Worm (Caenorhabditis elegans): Measurements from ENCODE around the gene catp-8.

Gene catp-8

DNA sequence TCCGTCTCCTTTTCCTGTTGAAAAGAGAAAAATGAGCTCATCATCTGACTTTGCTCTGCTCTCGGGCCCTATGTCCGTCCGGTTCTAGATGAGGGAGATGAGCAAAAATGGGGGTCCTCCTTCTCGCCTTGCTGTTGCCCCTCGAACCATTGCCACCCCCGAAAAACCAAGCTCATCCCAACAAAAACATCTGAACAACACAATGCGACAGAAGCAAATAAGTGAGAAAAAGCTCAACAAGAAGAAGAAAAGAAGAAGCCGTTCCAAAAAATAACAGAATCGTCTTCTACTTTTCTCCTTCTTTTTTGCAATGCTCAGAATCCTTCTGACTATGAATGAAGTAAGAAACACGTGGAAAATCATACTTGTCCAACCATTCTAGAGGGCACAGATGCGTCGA is 23.2 kb downstream of the catp-8 start:
- no peak for TF ChIP-seq unc-62 (GFP tag; optimal IDR thresholded peaks at IDR 0.05)

DNA sequence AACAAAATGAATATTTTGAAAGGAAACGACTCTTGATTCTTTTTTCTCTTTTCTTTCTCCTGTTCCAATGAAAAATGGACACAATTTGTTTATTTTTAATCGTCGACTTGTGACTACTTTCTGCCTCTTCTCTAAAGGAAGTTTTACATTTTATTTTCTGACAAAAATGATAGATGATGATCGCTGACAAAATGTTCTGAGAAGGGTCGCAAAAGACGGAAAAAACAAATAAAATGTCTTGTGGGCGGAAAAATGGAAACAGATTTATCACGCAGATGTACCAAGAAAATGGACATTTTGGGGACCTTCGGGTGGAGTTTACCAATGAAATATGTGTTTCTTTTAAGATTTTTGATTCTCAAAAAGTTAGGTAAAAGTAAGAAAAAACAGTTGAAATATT is 26.1 kb downstream of the catp-8 start:
- TF ChIP-seq unc-62 (GFP tag; optimal IDR thresholded peaks at IDR 0.05) = no peak

DNA sequence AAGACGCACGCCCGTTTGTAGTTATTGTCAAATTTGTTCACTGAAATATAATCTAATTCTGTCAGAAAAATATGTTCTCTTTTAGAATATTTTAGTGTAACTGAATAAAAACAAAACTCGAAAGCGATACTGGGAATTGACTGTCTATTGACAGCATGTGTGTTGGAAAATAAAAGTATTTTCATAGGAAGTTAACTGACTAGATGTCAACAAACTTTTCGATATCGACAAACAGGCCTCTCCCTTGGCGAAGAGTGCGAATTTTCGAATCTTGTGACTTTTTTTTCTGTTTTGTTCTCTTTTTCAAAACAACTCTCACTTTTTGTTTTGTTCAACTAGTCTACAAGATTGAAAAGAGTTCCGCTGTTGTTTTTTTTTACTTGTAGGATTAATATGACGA is 40.8 kb downstream of the catp-8 start:
- TF ChIP-seq unc-62 (GFP tag; optimal IDR thresholded peaks at IDR 0.05) = no peak

DNA sequence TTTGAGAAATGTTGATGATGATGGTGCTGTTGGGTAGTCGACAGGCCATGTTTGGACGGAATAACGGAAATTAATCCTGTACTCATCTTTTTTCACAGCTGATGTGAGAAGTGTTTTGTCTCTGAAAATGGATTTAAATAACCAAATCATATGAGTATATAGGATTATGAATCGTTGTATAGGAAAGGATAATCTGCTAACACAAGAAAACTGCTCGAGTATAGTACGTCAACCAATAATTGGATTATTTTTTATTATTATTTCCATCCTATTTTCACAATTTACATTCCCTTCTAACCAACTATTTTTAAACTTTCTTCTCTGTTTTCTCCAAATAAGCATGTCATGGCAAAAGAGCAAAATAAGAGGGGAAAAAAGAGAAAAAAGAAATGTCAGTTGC is 43.3 kb downstream of the catp-8 start:
- no peak for TF ChIP-seq unc-62 (GFP tag; optimal IDR thresholded peaks at IDR 0.05)

DNA sequence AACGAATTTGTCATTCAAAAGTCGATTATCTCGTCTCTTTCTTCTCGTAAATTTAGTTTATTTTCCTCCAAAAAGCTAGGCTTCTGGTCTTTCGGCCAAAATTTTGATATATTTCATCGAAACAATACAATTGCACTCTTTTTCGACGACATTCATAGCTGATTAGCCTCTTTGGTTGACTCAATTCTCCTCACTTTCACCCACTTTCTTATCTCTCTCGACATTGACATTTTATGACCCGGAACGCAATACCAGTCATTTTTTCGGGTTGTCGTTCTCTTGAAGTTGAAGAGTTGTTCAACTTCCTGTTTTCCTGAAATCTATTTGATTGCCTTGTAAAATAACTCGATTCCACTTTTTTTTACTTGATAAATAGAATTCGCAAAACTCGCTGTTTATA is 44.5 kb downstream of the catp-8 start:
- TF ChIP-seq unc-62 (GFP tag; optimal IDR thresholded peaks at IDR 0.05) = no peak

DNA sequence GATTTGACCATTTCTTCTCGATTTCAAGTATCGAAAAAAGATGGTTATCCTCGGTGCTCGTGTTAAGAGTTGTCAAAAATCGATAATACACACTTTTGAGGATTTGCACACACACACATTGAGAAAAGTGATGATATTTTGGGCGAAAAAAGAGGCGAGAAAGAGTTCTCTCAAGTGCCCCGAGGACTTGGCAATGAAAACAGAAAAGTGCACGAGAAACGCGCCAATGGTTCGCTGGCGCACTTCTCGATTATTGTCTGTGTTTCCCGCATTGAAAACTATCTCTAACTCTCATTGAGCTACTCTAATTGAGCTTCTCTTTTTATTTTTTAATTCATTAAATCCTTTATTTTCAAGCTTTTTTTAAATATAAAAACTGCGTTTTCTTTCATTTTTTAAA is 45.3 kb downstream of the catp-8 start:
- no peak for TF ChIP-seq unc-62 (GFP tag; optimal IDR thresholded peaks at IDR 0.05)

DNA sequence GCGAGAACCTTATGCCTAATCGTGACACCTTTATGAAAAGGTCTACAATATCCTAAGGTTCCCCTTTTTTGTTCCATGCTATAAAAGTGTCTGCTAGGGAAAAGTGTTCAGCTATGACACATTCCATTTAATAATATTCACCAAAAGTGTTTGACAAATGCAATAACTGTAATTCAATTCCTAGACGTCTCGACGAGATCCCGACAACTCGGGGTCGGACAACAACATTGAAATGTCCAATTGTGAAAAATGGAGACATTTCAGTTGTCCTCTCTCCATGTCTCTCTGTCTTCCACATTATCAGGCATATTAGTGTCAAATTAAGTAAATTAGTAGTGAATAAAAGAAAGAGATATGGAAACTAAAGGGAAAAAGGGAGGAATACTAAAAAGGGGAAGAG is 47.6 kb downstream of the catp-8 start:
- TF ChIP-seq unc-62 (GFP tag; optimal IDR thresholded peaks at IDR 0.05) = no peak

DNA sequence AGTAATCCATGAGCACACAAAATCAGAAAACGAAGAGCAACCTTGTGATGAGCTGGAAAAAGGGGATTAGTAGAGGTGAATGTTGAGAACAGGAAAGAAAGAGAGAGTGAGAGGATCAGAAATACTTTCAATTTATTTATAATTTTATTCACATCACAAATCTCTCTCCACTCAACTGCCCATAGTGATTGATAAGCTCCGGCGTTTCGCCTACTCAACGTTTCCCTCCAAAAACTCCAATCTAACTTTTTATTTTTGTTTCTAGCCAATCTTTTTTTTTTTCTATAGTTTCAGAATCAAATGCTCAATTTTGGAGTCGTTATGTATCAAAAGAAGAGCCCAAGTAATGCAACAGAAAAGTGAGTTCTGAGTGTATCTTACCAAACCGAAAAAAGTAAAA is 53.6 kb downstream of the catp-8 start, which contains the start of gene kin-4:
kin-4 (plus strand) TSS at position 301 of the 400 bp plus-strand sequence.
- no peak for TF ChIP-seq unc-62 (GFP tag; optimal IDR thresholded peaks at IDR 0.05)

DNA sequence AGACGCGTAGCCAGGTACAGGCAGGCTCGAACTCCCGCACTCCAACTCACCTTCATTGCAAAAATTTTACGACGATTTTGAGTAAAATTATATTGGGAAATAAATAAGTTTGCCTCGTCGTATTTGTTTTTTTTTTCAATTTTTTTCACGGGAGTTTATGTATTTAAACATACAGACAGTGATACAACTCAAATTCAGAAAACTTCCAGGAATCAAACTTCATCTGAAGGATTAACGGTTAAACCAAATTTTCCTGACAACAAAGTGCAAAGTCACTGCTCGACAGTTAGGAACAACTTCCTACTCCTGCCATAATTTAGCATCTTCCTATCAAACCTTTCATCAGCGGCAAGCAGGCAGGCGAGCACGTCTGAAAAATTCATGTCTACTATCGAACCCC is 54.2 kb downstream of the catp-8 start, which contains the start of gene F22B3.8:
F22B3.8 (minus strand) TSS at position 101 of the 400 bp plus-strand sequence.
- no peak for TF ChIP-seq unc-62 (GFP tag; optimal IDR thresholded peaks at IDR 0.05)
